Fruit fly (Drosophila melanogaster) whole organism, embryonic: ENCODE results near the gene arm.

Experiments used
- Atf6 ChIP-seq: fragments of 200-800 bp; sonication (Bioruptor generic); IDR thresholded peaks from 2 replicates; pipeline ENCODE4 v1.3.6; 2022; ENCODE audit warnings: missing biosample characterization, missing genetic modification characterization
- Awh ChIP-seq: fragments of 200-800 bp; sonication (Bioruptor generic); IDR thresholded peaks from 2 replicates; pipeline ENCODE4, ENCODE4 v1.3.6; 2022; ENCODE audit warnings: missing biosample characterization, missing genetic modification characterization
- B-H1 ChIP-seq: fragments of 200-800 bp; sonication (Bioruptor generic); IDR thresholded peaks from 3 replicates; pipeline ENCODE4 v1.3.6; 2022; ENCODE audit warnings: missing biosample characterization, missing genetic modification characterization
- CG10565 ChIP-seq: fragments of 200-800 bp; sonication (Bioruptor generic); optimal IDR thresholded peaks from 3 replicates; lab custom pipeline; 2016; ENCODE audit warnings: missing biosample characterization, mild to moderate bottlenecking, missing genetic modification characterization
- CG12236 ChIP-seq: fragments of 200-800 bp; sonication (Bioruptor generic); optimal IDR thresholded peaks from 2 replicates; lab custom pipeline; 2016; ENCODE audit warnings: missing biosample characterization, missing genetic modification characterization
- CG12744 ChIP-seq: fragments of 200-800 bp; sonication (Bioruptor generic); optimal IDR thresholded peaks from 2 replicates; lab custom pipeline; 2016; ENCODE audit warnings: missing biosample characterization, missing genetic modification characterization
- CG12942 ChIP-seq: fragments of 200-800 bp; sonication (Bioruptor generic); optimal IDR thresholded peaks from 3 replicates; lab custom pipeline; 2016; ENCODE audit warnings: missing biosample characterization, missing genetic modification characterization
- CG13424 ChIP-seq: fragments of 200-800 bp; sonication (Bioruptor generic); optimal IDR thresholded peaks from 2 replicates; lab custom pipeline; 2019; ENCODE audit warnings: missing biosample characterization, mild to moderate bottlenecking, missing genetic modification characterization, moderate library complexity
- CG13775 ChIP-seq: fragments of 200-800 bp; sonication (Bioruptor generic); optimal IDR thresholded peaks from 3 replicates; lab custom pipeline; 2017; ENCODE audit warnings: missing biosample characterization, mild to moderate bottlenecking, missing genetic modification characterization
- CG14710 ChIP-seq: fragments of 200-800 bp; sonication (Bioruptor generic); optimal IDR thresholded peaks from 3 replicates; lab custom pipeline; 2019; ENCODE audit warnings: missing biosample characterization, mild to moderate bottlenecking, missing genetic modification characterization, moderate library complexity
- CG16863 ChIP-seq: fragments of 200-800 bp; sonication (Bioruptor generic); optimal IDR thresholded peaks from 3 replicates; lab custom pipeline; 2016; ENCODE audit warnings: missing biosample characterization, missing genetic modification characterization
- CG17612 ChIP-seq: fragments of 200-800 bp; sonication (Bioruptor generic); IDR thresholded peaks from 2 replicates; pipeline ENCODE4 v1.3.6; 2022; ENCODE audit warnings: missing biosample characterization, missing genetic modification characterization
- CG17829 ChIP-seq: fragments of 200-800 bp; optimal IDR thresholded peaks from 2 replicates; lab custom pipeline; 2019; ENCODE audit warnings: missing biosample characterization, mild to moderate bottlenecking, missing genetic modification characterization, moderate library complexity
- CG30403 ChIP-seq: fragments of 200-800 bp; sonication (Bioruptor generic); optimal IDR thresholded peaks from 3 replicates; lab custom pipeline; 2016; ENCODE audit warnings: missing biosample characterization, missing genetic modification characterization
- CG30431 ChIP-seq: fragments of 200-800 bp; sonication (Bioruptor generic); optimal IDR thresholded peaks from 2 replicates; lab custom pipeline; 2017; ENCODE audit warnings: missing biosample characterization, missing genetic modification characterization
- CG3838 ChIP-seq: fragments of 200-800 bp; sonication (Bioruptor generic); optimal IDR thresholded peaks from 3 replicates; lab custom pipeline; 2016; ENCODE audit warnings: missing biosample characterization, missing genetic modification characterization
- CG4730 ChIP-seq: fragments of 200-800 bp; sonication (Bioruptor generic); IDR thresholded peaks from 2 replicates; pipeline ENCODE4 v1.3.6; 2022; ENCODE audit warnings: missing biosample characterization, missing genetic modification characterization
- CG5953 ChIP-seq: fragments of 200-800 bp; sonication (Bioruptor generic); IDR thresholded peaks from 2 replicates; pipeline ENCODE4 v1.3.6; 2022; ENCODE audit warnings: missing biosample characterization, missing genetic modification characterization
- CG6813 ChIP-seq: fragments of 200-800 bp; sonication (Bioruptor generic); optimal IDR thresholded peaks from 2 replicates; lab custom pipeline; 2017; ENCODE audit warnings: missing biosample characterization, missing genetic modification characterization, mild to moderate bottlenecking, moderate library complexity, missing genetic modification reagents
- CG6854 ChIP-seq: fragments of 200-800 bp; sonication (Bioruptor generic); optimal IDR thresholded peaks from 3 replicates; lab custom pipeline; 2017; ENCODE audit warnings: missing biosample characterization, mild to moderate bottlenecking, missing genetic modification characterization
- CG7556 ChIP-seq: fragments of 200-800 bp; sonication (Bioruptor generic); optimal IDR thresholded peaks from 2 replicates; lab custom pipeline; 2017; ENCODE audit warnings: missing biosample characterization, mild to moderate bottlenecking, missing genetic modification characterization
- Deaf1 ChIP-seq: fragments of 200-800 bp; optimal IDR thresholded peaks from 3 replicates; lab custom pipeline; 2019; ENCODE audit warnings: missing biosample characterization, mild to moderate bottlenecking, missing genetic modification characterization, moderate library complexity
- Eip74EF ChIP-seq, 2 experiments: fragments of 200-800 bp in 1 of 2; fragments of >200 bp in 1 of 2; sonication (Bioruptor generic) in 1 of 2; optimal IDR thresholded peaks; 2 replicates each; lab custom pipeline; 2017 to 2019; ENCODE audit warnings: missing biosample characterization in 2 of 2, missing genetic modification characterization in 2 of 2, mild to moderate bottlenecking in 1 of 2, moderate library complexity in 1 of 2
- Ets65A ChIP-seq: fragments of 200-800 bp; sonication (Bioruptor generic); peaks from one replicate; lab custom pipeline; 2016; ENCODE audit warnings: missing biosample characterization, missing genetic modification characterization
- Gug ChIP-seq: fragments of 200-800 bp; sonication (Bioruptor generic); IDR thresholded peaks from 4 replicates; pipeline ENCODE4 v1.3.6; 2022; ENCODE audit warnings: missing biosample characterization, missing genetic modification characterization
- Lhr ChIP-seq: fragments of 200-800 bp; sonication (Bioruptor generic); optimal IDR thresholded peaks from 3 replicates; lab custom pipeline; 2017; ENCODE audit warnings: mild to moderate bottlenecking, missing biosample characterization, missing genetic modification reagents, missing genetic modification characterization
- Mad ChIP-seq: fragments of 200-800 bp; sonication (Bioruptor generic); optimal IDR thresholded peaks from 2 replicates; lab custom pipeline; 2016; ENCODE audit warnings: missing biosample characterization, missing genetic modification characterization
- Opbp ChIP-seq: fragments of 200-800 bp; sonication (Bioruptor generic); IDR thresholded peaks from 3 replicates; pipeline ENCODE4 v1.3.6; 2022; ENCODE audit warnings: missing biosample characterization, missing genetic modification characterization; ENCODE audit not compliant: partially characterized antibody
- Rx ChIP-seq: fragments of 200-800 bp; sonication (Bioruptor generic); IDR thresholded peaks from 2 replicates; pipeline ENCODE4 v1.3.6; 2022; ENCODE audit warnings: missing biosample characterization, missing genetic modification characterization
- Sry-β ChIP-seq: fragments of 200-800 bp; sonication (Bioruptor generic); optimal IDR thresholded peaks from 2 replicates; lab custom pipeline; 2018; ENCODE audit warnings: missing biosample characterization, mild to moderate bottlenecking, missing genetic modification characterization, moderate library complexity
- Ssrp ChIP-seq: fragments of 200-800 bp; sonication (Bioruptor generic); optimal IDR thresholded peaks from 2 replicates; lab custom pipeline; 2018; ENCODE audit warnings: missing biosample characterization, mild to moderate bottlenecking, missing genetic modification characterization, moderate library complexity
- Usf ChIP-seq: fragments of 200-800 bp; sonication (Bioruptor generic); optimal IDR thresholded peaks from 2 replicates; lab custom pipeline; 2017; ENCODE audit warnings: missing genotype, missing biosample characterization, missing genetic modification characterization
- bab2 ChIP-seq: fragments of 200-800 bp; sonication (Bioruptor generic); optimal IDR thresholded peaks from 2 replicates; lab custom pipeline; 2016; ENCODE audit warnings: missing biosample characterization, missing genetic modification characterization
- bsh ChIP-seq, 2 experiments: fragments of 200-800 bp; sonication (Bioruptor generic); optimal IDR thresholded peaks; 2 replicates each; lab custom pipeline; 2017 to 2018; ENCODE audit warnings: mild to moderate bottlenecking in 2 of 2, missing biosample characterization in 2 of 2, missing genetic modification characterization in 2 of 2, moderate library complexity in 1 of 2
- cg ChIP-seq: fragments of 200-800 bp; sonication (Bioruptor generic); optimal IDR thresholded peaks from 3 replicates; lab custom pipeline; 2019; ENCODE audit warnings: missing biosample characterization, mild to moderate bottlenecking, missing genetic modification characterization, moderate library complexity
- chn ChIP-seq: fragments of 200-800 bp; sonication (Bioruptor generic); optimal IDR thresholded peaks from 2 replicates; lab custom pipeline; 2016; ENCODE audit warnings: missing biosample characterization, missing genetic modification characterization
- crol ChIP-seq: fragments of 200-800 bp; sonication (Bioruptor generic); IDR thresholded peaks from 2 replicates; pipeline ENCODE4 v1.3.6; 2022; ENCODE audit warnings: missing biosample characterization, missing genetic modification characterization
- dimm ChIP-seq: fragments of 200-800 bp; sonication (Bioruptor generic); IDR thresholded peaks from 2 replicates; pipeline ENCODE4 v1.3.6; 2022; ENCODE audit warnings: missing biosample characterization, missing genetic modification characterization
- exex ChIP-seq: fragments of 200-800 bp; sonication (Bioruptor generic); optimal IDR thresholded peaks from 4 replicates; lab custom pipeline; 2018; ENCODE audit warnings: missing biosample characterization, mild to moderate bottlenecking, missing genetic modification characterization, moderate library complexity
- fru ChIP-seq: fragments of >200 bp; optimal IDR thresholded peaks from 2 replicates; lab custom pipeline; 2017
- ftz-f1 ChIP-seq: fragments of 200-800 bp; sonication (Bioruptor generic); optimal IDR thresholded peaks from 2 replicates; lab custom pipeline; 2016; ENCODE audit warnings: missing biosample characterization, missing genetic modification characterization
- gem ChIP-seq: fragments of 200-800 bp; sonication (Bioruptor generic); optimal IDR thresholded peaks from 2 replicates; lab custom pipeline; 2019; ENCODE audit warnings: missing biosample characterization, mild to moderate bottlenecking, missing genetic modification characterization, moderate library complexity
- grn ChIP-seq: fragments of 200-800 bp; sonication (Bioruptor generic); optimal IDR thresholded peaks from 3 replicates; lab custom pipeline; 2017; ENCODE audit warnings: missing biosample characterization, missing genetic modification characterization
- gt ChIP-seq: fragments of 200-800 bp; sonication (Bioruptor generic); IDR thresholded peaks from 2 replicates; pipeline ENCODE4 v1.3.6; 2022; ENCODE audit warnings: missing biosample characterization, missing genetic modification characterization
- ken ChIP-seq: fragments of 200-800 bp; sonication (Bioruptor generic); IDR thresholded peaks from 3 replicates; pipeline ENCODE4 v1.3.6; 2022; ENCODE audit warnings: missing biosample characterization, missing genetic modification characterization
- luna ChIP-seq: fragments of 200-800 bp; sonication (Bioruptor generic); optimal IDR thresholded peaks from 2 replicates; lab custom pipeline; 2016; ENCODE audit warnings: missing biosample characterization, missing genetic modification characterization
- nmo ChIP-seq: fragments of 200-800 bp; sonication (Bioruptor generic); optimal IDR thresholded peaks from 2 replicates; lab custom pipeline; 2018; ENCODE audit warnings: missing biosample characterization, mild to moderate bottlenecking, missing genetic modification characterization, moderate library complexity
- pum ChIP-seq: fragments of 200-800 bp; sonication (Bioruptor generic); optimal IDR thresholded peaks from 2 replicates; lab custom pipeline; 2016; ENCODE audit warnings: missing biosample characterization, missing genetic modification characterization
- shn ChIP-seq: fragments of 200-800 bp; sonication (Bioruptor generic); optimal IDR thresholded peaks from 3 replicates; lab custom pipeline; 2016; ENCODE audit warnings: missing biosample characterization, missing genetic modification characterization
- tgo ChIP-seq: fragments of 200-800 bp; sonication (Bioruptor generic); IDR thresholded peaks from 3 replicates; pipeline ENCODE4 v1.3.6; 2022; ENCODE audit warnings: missing biosample characterization, missing genetic modification characterization
- wor ChIP-seq: fragments of 200-800 bp; sonication (Bioruptor generic); IDR thresholded peaks from 2 replicates; pipeline ENCODE4 v1.3.6; 2022; ENCODE audit warnings: missing biosample characterization, missing genetic modification characterization

arm gene

dm6 chrX:1849914-1850313 is 50.5 kb downstream of the arm start:
- TF ChIP-seq Eip74EF (GFP tag; optimal IDR thresholded peaks at IDR 0.05; lab: Kevin White, UChicago) = peak in 1 of 2 experiments; percentile 76
- peak; percentile 72 for TF ChIP-seq CG30431 (GFP tag; lab: Kevin White, UChicago)
- TF ChIP-seq gem (tag; lab: Kevin White, UChicago) = peak; percentile 94
- no peak for TF ChIP-seq Opbp
- TF ChIP-seq CG3838 (GFP tag; lab: Kevin White, UChicago) = peak; percentile 66
- peak; percentile 90 for TF ChIP-seq CG7556 (GFP tag; lab: Kevin White, UChicago)
- TF ChIP-seq Gug (GFP tag; lab: Robert Waterston, UW) = peak; percentile 72; the same call in 3 of the 4 replicates
- TF ChIP-seq Ssrp (tag; lab: Kevin White, UChicago) = peak; percentile 67
- no peak for TF ChIP-seq fru (lab: Kevin White, UChicago)
- no peak for TF ChIP-seq CG17612
- peak; percentile 89 for TF ChIP-seq CG13424 (tag; lab: Kevin White, UChicago)
- peak; percentile 42 for TF ChIP-seq CG12236 (GFP tag; lab: Kevin White, UChicago)
- TF ChIP-seq CG4730 (GFP tag; lab: Robert Waterston, UW) = peak; percentile 49
- peak; percentile 89 for TF ChIP-seq CG6813
- peak; percentile 81 for TF ChIP-seq CG17829
- peak; percentile 43 for TF ChIP-seq wor (GFP tag; lab: Robert Waterston, UW)
- peak; percentile 87 for TF ChIP-seq CG6854 (GFP tag; lab: Kevin White, UChicago)
- peak; percentile 62 for TF ChIP-seq CG16863 (GFP tag; lab: Kevin White, UChicago)
- TF ChIP-seq ken (GFP tag; lab: Robert Waterston, UW) = peak; percentile 54; the same call in 1 of the 3 replicates
- TF ChIP-seq CG12942 (GFP tag; lab: Kevin White, UChicago) = peak; percentile 63
- no peak for TF ChIP-seq Lhr (GFP tag; lab: Kevin White, UChicago)
- no peak for TF ChIP-seq dimm (GFP tag; lab: Robert Waterston, UW)
- peak; percentile 65 for TF ChIP-seq cg
- TF ChIP-seq nmo (GFP tag; lab: Kevin White, UChicago) = peak; percentile 84
- no peak; the same call in 1 of the 2 replicates for TF ChIP-seq crol (GFP tag; lab: Robert Waterston, UW)
- peak; percentile 50 for TF ChIP-seq grn
- peak; percentile 95 for TF ChIP-seq Ets65A
- peak; percentile 79 for TF ChIP-seq CG12744 (GFP tag; lab: Kevin White, UChicago)
- TF ChIP-seq tgo = peak; percentile 81
- TF ChIP-seq bsh (GFP tag; optimal IDR thresholded peaks at IDR 0.05; lab: Kevin White, UChicago) = peak in 1 of 2 experiments; percentile 82
- TF ChIP-seq luna (GFP tag; lab: Kevin White, UChicago) = no peak
- peak; percentile 64 for TF ChIP-seq Usf (GFP tag; lab: Kevin White, UChicago)
- peak; percentile 31; the same call in 1 of the 3 replicates for TF ChIP-seq B-H1
- peak; percentile 88 for TF ChIP-seq CG30403 (GFP tag; lab: Kevin White, UChicago)
- TF ChIP-seq gt (GFP tag; lab: Robert Waterston, UW) = no peak
- peak; percentile 26 for TF ChIP-seq CG10565
- TF ChIP-seq chn (GFP tag; lab: Kevin White, UChicago) = peak; percentile 65
- TF ChIP-seq ftz-f1 (GFP tag; lab: Kevin White, UChicago) = peak; percentile 62
- peak; percentile 6 for TF ChIP-seq Sry-β
- TF ChIP-seq CG13775 (GFP tag; lab: Kevin White, UChicago) = peak; percentile 87
- TF ChIP-seq Atf6 (GFP tag; lab: Robert Waterston, UW) = peak; percentile 93
- TF ChIP-seq CG14710 (tag; lab: Kevin White, UChicago) = peak; percentile 66
- peak; percentile 74 for TF ChIP-seq Deaf1 (tag; lab: Kevin White, UChicago)
- peak; percentile 79 for TF ChIP-seq bab2
- TF ChIP-seq pum = peak; percentile 58
- TF ChIP-seq Mad = peak; percentile 49
- peak; percentile 89 for TF ChIP-seq exex (tag; lab: Kevin White, UChicago)
- peak; percentile 58 for TF ChIP-seq Awh (GFP tag; lab: Robert Waterston, UW)
- TF ChIP-seq CG5953 (GFP tag; lab: Robert Waterston, UW) = no peak
- TF ChIP-seq shn (GFP tag; lab: Kevin White, UChicago) = peak; percentile 53
- peak; percentile 27; the same call in 1 of the 2 replicates for TF ChIP-seq Rx (GFP tag; lab: Robert Waterston, UW)
